Fruit fly (Drosophila melanogaster): ENCODE measurements around the gene CG34448.

The CG34448 gene

dm6 chr2L:2433494-2434054 lies 15.8 kb upstream of the CG34448 start (continued):
- TF ChIP-seq CG12219 (GFP tag; optimal IDR thresholded peaks at IDR 0.05) (peak; percentile 86), gsb-n (tag; optimal IDR thresholded peaks at IDR 0.05) (peak; percentile 69), aop (GFP tag; IDR thresholded peaks at IDR 0.05) (peak; percentile 72), Ada2b (GFP tag; IDR thresholded peaks at IDR 0.05) (peak; percentile 88), CG13894 (tag; optimal IDR thresholded peaks at IDR 0.05) (no peak), sima (GFP tag; optimal IDR thresholded peaks at IDR 0.05) (peak; percentile 45), CG9876 (GFP tag; optimal IDR thresholded peaks at IDR 0.05) (peak; percentile 72), pzg (GFP tag; optimal IDR thresholded peaks at IDR 0.05) (no peak), CG13624 (GFP tag; optimal IDR thresholded peaks at IDR 0.05) (peak; percentile 80), CG34376 (GFP tag; optimal IDR thresholded peaks at IDR 0.05) (no peak), CG6765 (GFP tag; optimal IDR thresholded peaks at IDR 0.05) (no peak), al (GFP tag; IDR thresholded peaks at IDR 0.05) (peak; percentile 59), BtbVII (GFP tag; optimal IDR thresholded peaks at IDR 0.05) (no peak), NfI (GFP tag; optimal IDR thresholded peaks at IDR 0.05) (peak; percentile 86), trem (tag; optimal IDR thresholded peaks at IDR 0.05) (peak; percentile 33), CG15696 (tag; optimal IDR thresholded peaks at IDR 0.05) (no peak), crc (GFP tag; optimal IDR thresholded peaks at IDR 0.05) (peak; percentile 72), eve (GFP tag; optimal IDR thresholded peaks at IDR 0.05) (peak in 1 of 2 experiments; percentile 96), CG13296 (GFP tag; optimal IDR thresholded peaks at IDR 0.05) (peak; percentile 59), usp (GFP tag; optimal IDR thresholded peaks at IDR 0.05) (no peak), peb (GFP tag; IDR thresholded peaks at IDR 0.05) (peak; percentile 79), Hey (tag; optimal IDR thresholded peaks at IDR 0.05) (no peak), CG10654 (GFP tag; optimal IDR thresholded peaks at IDR 0.05) (peak; percentile 77), so (GFP tag; IDR thresholded peaks at IDR 0.05) (peak; percentile 86), prd (optimal IDR thresholded peaks at IDR 0.05) (no peak), prd (GFP tag; IDR thresholded peaks at IDR 0.05) (peak; percentile 89), Sry-β (GFP tag; optimal IDR thresholded peaks at IDR 0.05) (no peak), CG8478 (optimal IDR thresholded peaks at IDR 0.05) (no peak), CG8765 (GFP tag; IDR thresholded peaks at IDR 0.05) (no peak), Hand (GFP tag; optimal IDR thresholded peaks at IDR 0.05) (peak; percentile 26), CG3726 (GFP tag; IDR thresholded peaks at IDR 0.05) (0 out of 3 replicates have a peak, but pooled peaks have one; percentile 70), ham (GFP tag; IDR thresholded peaks at IDR 0.05) (no peak), Camta (GFP tag; optimal IDR thresholded peaks at IDR 0.05) (peak; percentile 89), Meics (GFP tag; optimal IDR thresholded peaks at IDR 0.05) (peak; percentile 44), fu2 (GFP tag; optimal IDR thresholded peaks at IDR 0.05) (peak; percentile 1), chinmo (GFP tag; IDR thresholded peaks at IDR 0.05; ENCODE audit: partially characterized antibody) (peak; percentile 62; the same call in 1 of the 4 replicates), bbx (GFP tag; IDR thresholded peaks at IDR 0.05; ENCODE audit: partially characterized antibody) (no peak), sc (optimal IDR thresholded peaks at IDR 0.05) (no peak), sc (GFP tag; optimal IDR thresholded peaks at IDR 0.05) (peak; percentile 72), h (optimal IDR thresholded peaks at IDR 0.05) (no peak), Stat92E (GFP tag; optimal IDR thresholded peaks at IDR 0.05) (no peak), CG5245 (GFP tag; optimal IDR thresholded peaks at IDR 0.05) (peak; percentile 90), dimm (GFP tag; IDR thresholded peaks at IDR 0.05) (peak; percentile 76), slp2 (GFP tag; optimal IDR thresholded peaks at IDR 0.05) (peak; percentile 78), Usf (GFP tag; optimal IDR thresholded peaks at IDR 0.05) (no peak), CG12391 (tag; optimal IDR thresholded peaks at IDR 0.05) (peak; percentile 80), B-H2 (GFP tag; optimal IDR thresholded peaks at IDR 0.05) (no peak), kni (GFP tag; optimal IDR thresholded peaks at IDR 0.05) (peak; percentile 31), CG3838 (GFP tag; optimal IDR thresholded peaks at IDR 0.05) (no peak), tll (GFP tag; optimal IDR thresholded peaks at IDR 0.05) (no peak), lov (optimal IDR thresholded peaks at IDR 0.05) (no peak), lov (GFP tag; IDR thresholded peaks at IDR 0.05) (peak; percentile 73; the same call in 2 of the 3 replicates)
